Worm (Caenorhabditis elegans) whole organism, young adult: Measurements from ENCODE around the gene B0228.8.

Experiments
- B0261.1 ChIP-seq: sonication (generic microtip); optimal IDR thresholded peaks from 2 replicates; lab custom pipeline; 2016; ENCODE audit warnings: mild to moderate bottlenecking, missing genetic modification characterization, moderate library complexity, missing compliant biosample characterization
- F33H1.4 ChIP-seq: fragments of 200-800 bp; sonication (Bioruptor generic); IDR thresholded peaks from 2 replicates; pipeline ENCODE4 v1.3.6; 2022; ENCODE audit warnings: missing genetic modification reagents, missing genetic modification characterization, missing compliant biosample characterization
- F37B4.10 ChIP-seq: fragments of 200-800 bp; sonication (Bioruptor generic); IDR thresholded peaks from 2 replicates; pipeline ENCODE4 v1.3.6; 2022; ENCODE audit warnings: missing genetic modification characterization, missing compliant biosample characterization
- F49E8.2 ChIP-seq: sonication (generic microtip); optimal IDR thresholded peaks from 3 replicates; lab custom pipeline; 2017; ENCODE audit warnings: missing genetic modification characterization, mild to moderate bottlenecking, missing compliant biosample characterization, antibody characterized with exemption, moderate library complexity; ENCODE audit not compliant: insufficient read depth
- F55B11.4 ChIP-seq: sonication (generic microtip); optimal IDR thresholded peaks from 2 replicates; lab custom pipeline; 2016; ENCODE audit warnings: missing compliant biosample characterization, missing genetic modification characterization, borderline replicate concordance; ENCODE audit not compliant: insufficient read depth
- F57A8.1 ChIP-seq: fragments of 200-800 bp; sonication (Bioruptor generic); optimal IDR thresholded peaks from 2 replicates; lab custom pipeline; 2018; ENCODE audit warnings: mild to moderate bottlenecking, missing genetic modification characterization, moderate library complexity, missing compliant biosample characterization
- F57C9.4 ChIP-seq: sonication (generic microtip); optimal IDR thresholded peaks from 2 replicates; lab custom pipeline; 2017; ENCODE audit warnings: mild to moderate bottlenecking, missing genetic modification characterization, missing compliant biosample characterization
- Y56A3A.18 ChIP-seq: fragments of 200-800 bp; sonication (Bioruptor generic); IDR thresholded peaks from 2 replicates; pipeline ENCODE4 v1.3.6; 2022; ENCODE audit warnings: missing genetic modification reagents, missing genetic modification characterization, missing compliant biosample characterization
- ama-1 ChIP-seq, 3 experiments: fragments of 150-350 bp in 1 of 3; sonication (generic microtip) in 2 of 3; optimal IDR thresholded peaks; 2 replicates each; lab custom pipeline; 2014 to 2018; ENCODE audit warnings: missing biosample characterization in 2 of 3, missing genetic modification characterization in 2 of 3, missing genetic modification reagents in 2 of 3
- aptf-2 ChIP-seq: fragments of 200-800 bp; sonication (Bioruptor generic); conservative IDR thresholded peaks from 2 replicates; pipeline ENCODE4 v1.3.6; 2022; ENCODE audit warnings: missing genetic modification reagents, missing genetic modification characterization, missing compliant biosample characterization
- atf-7 ChIP-seq: sonication (generic microtip); optimal IDR thresholded peaks from 2 replicates; lab custom pipeline; 2017; ENCODE audit warnings: mild to moderate bottlenecking, missing genetic modification characterization, missing compliant biosample characterization
- attf-5 ChIP-seq: fragments of 200-800 bp; sonication (Bioruptor generic); optimal IDR thresholded peaks from 2 replicates; lab custom pipeline; 2018; ENCODE audit warnings: mild to moderate bottlenecking, missing genetic modification characterization, missing compliant biosample characterization
- bed-1 ChIP-seq: fragments of 200-800 bp; sonication (Bioruptor generic); IDR thresholded peaks from 2 replicates; pipeline ENCODE4 v1.3.6; 2022; ENCODE audit warnings: missing genetic modification reagents, missing genetic modification characterization, missing compliant biosample characterization
- bed-2 ChIP-seq: fragments of 200-800 bp; sonication (Bioruptor generic); IDR thresholded peaks from 2 replicates; pipeline ENCODE4 v1.3.6; 2022; ENCODE audit warnings: missing genetic modification reagents, missing genetic modification characterization, missing compliant biosample characterization
- ceh-27 ChIP-seq: fragments of 200-800 bp; sonication (Bioruptor generic); optimal IDR thresholded peaks from 2 replicates; lab custom pipeline; 2018; ENCODE audit warnings: mild to moderate bottlenecking, missing genetic modification characterization, moderate library complexity, missing compliant biosample characterization
- ceh-40 ChIP-seq: fragments of 200-800 bp; sonication (Bioruptor generic); IDR thresholded peaks from 2 replicates; pipeline ENCODE4 v1.3.6; 2022; ENCODE audit warnings: missing genetic modification characterization, missing compliant biosample characterization
- die-1 ChIP-seq: sonication (generic microtip); optimal IDR thresholded peaks from 2 replicates; lab custom pipeline; 2016; ENCODE audit warnings: missing genotype, mild to moderate bottlenecking, missing genetic modification characterization, missing compliant biosample characterization
- dpl-1 ChIP-seq: fragments of 150-350 bp; optimal IDR thresholded peaks from 2 replicates; lab custom pipeline; 2014; ENCODE audit warnings: missing biosample characterization, missing genetic modification reagents, missing genetic modification characterization
- efl-1 ChIP-seq: fragments of 150-350 bp; optimal IDR thresholded peaks from 2 replicates; lab custom pipeline; 2014; ENCODE audit warnings: missing biosample characterization, missing genetic modification reagents, missing genetic modification characterization
- egrh-3 ChIP-seq: fragments of 200-800 bp; sonication (Bioruptor generic); IDR thresholded peaks from 2 replicates; pipeline ENCODE4 v1.3.6; 2022; ENCODE audit warnings: missing genetic modification reagents, missing genetic modification characterization, missing compliant biosample characterization
- fkh-3 ChIP-seq: sonication (generic microtip); optimal IDR thresholded peaks from 2 replicates; lab custom pipeline; 2016; ENCODE audit warnings: mild to moderate bottlenecking, missing genetic modification characterization, missing compliant biosample characterization
- gei-17 ChIP-seq: fragments of 200-800 bp; sonication (Bioruptor generic); optimal IDR thresholded peaks from 2 replicates; lab custom pipeline; 2018; ENCODE audit warnings: mild to moderate bottlenecking, missing genetic modification characterization, missing compliant biosample characterization
- hlh-12 ChIP-seq: sonication (generic microtip); optimal IDR thresholded peaks from 2 replicates; lab custom pipeline; 2016; ENCODE audit warnings: missing genetic modification characterization, missing compliant biosample characterization
- hmg-1.2 ChIP-seq: fragments of 200-800 bp; sonication (Bioruptor generic); IDR thresholded peaks from 2 replicates; pipeline ENCODE4 v1.3.6; 2022; ENCODE audit warnings: missing genetic modification reagents, missing genetic modification characterization, missing compliant biosample characterization
- lin-35 ChIP-seq, 3 experiments: fragments of 150-350 bp in 2 of 3; sonication (generic microtip) in 1 of 3; optimal IDR thresholded peaks; 2 replicates each; lab custom pipeline; 2014 to 2018; ENCODE audit warnings: missing biosample characterization in 3 of 3, missing genetic modification characterization in 3 of 3, missing genetic modification reagents in 3 of 3
- lsl-1 ChIP-seq: fragments of 200-800 bp; sonication (Bioruptor generic); optimal IDR thresholded peaks from 2 replicates; lab custom pipeline; 2018; ENCODE audit warnings: mild to moderate bottlenecking, missing genetic modification characterization, moderate library complexity, missing compliant biosample characterization
- madf-3 ChIP-seq: fragments of 200-800 bp; sonication (Bioruptor generic); IDR thresholded peaks from 2 replicates; pipeline ENCODE4 v1.3.6; 2022; ENCODE audit warnings: missing genetic modification reagents, missing genetic modification characterization, missing compliant biosample characterization
- madf-8 ChIP-seq: fragments of 200-800 bp; sonication (Bioruptor generic); conservative IDR thresholded peaks from 2 replicates; pipeline ENCODE4 v1.3.6; 2022; ENCODE audit warnings: missing genetic modification reagents, missing genetic modification characterization, missing compliant biosample characterization
- mcd-1 ChIP-seq: fragments of 200-800 bp; sonication (Bioruptor generic); IDR thresholded peaks from 2 replicates; pipeline ENCODE4 v1.3.6; 2022; ENCODE audit warnings: missing genetic modification reagents, missing genetic modification characterization, missing compliant biosample characterization
- nhr-179 ChIP-seq: sonication (generic microtip); optimal IDR thresholded peaks from 2 replicates; lab custom pipeline; 2016; ENCODE audit warnings: mild to moderate bottlenecking, missing genetic modification characterization, missing compliant biosample characterization
- nhr-27 ChIP-seq: fragments of 200-800 bp; sonication (Bioruptor generic); optimal IDR thresholded peaks from 2 replicates; lab custom pipeline; 2018; ENCODE audit warnings: mild to moderate bottlenecking, missing genetic modification characterization, moderate library complexity, missing compliant biosample characterization
- snpc-1.3 ChIP-seq: sonication (generic microtip); optimal IDR thresholded peaks from 2 replicates; lab custom pipeline; 2017; ENCODE audit warnings: missing genetic modification characterization, mild to moderate bottlenecking, missing compliant biosample characterization, antibody characterized with exemption, moderate library complexity, missing genotype, missing genetic modification reagents; ENCODE audit not compliant: insufficient read depth
- tbx-9 ChIP-seq: sonication (generic microtip); optimal IDR thresholded peaks from 2 replicates; lab custom pipeline; 2016; ENCODE audit warnings: borderline replicate concordance, missing genetic modification characterization, inconsistent platforms, missing compliant biosample characterization
- unc-62 ChIP-seq: fragments of 150-350 bp; optimal IDR thresholded peaks from 2 replicates; lab custom pipeline; 2014; ENCODE audit warnings: missing biosample characterization, missing genetic modification reagents, missing genetic modification characterization
- zim-3 ChIP-seq: sonication (generic microtip); optimal IDR thresholded peaks from 2 replicates; lab custom pipeline; 2017; ENCODE audit warnings: mild to moderate bottlenecking, missing genetic modification characterization, moderate library complexity, missing compliant biosample characterization
- ztf-18 ChIP-seq: sonication (generic microtip); optimal IDR thresholded peaks from 2 replicates; lab custom pipeline; 2016; ENCODE audit warnings: missing genotype, mild to moderate bottlenecking, missing genetic modification characterization, missing compliant biosample characterization
- ztf-22 ChIP-seq: fragments of 200-800 bp; sonication (Bioruptor generic); optimal IDR thresholded peaks from 2 replicates; lab custom pipeline; 2018; ENCODE audit warnings: mild to moderate bottlenecking, missing genetic modification characterization, moderate library complexity, missing compliant biosample characterization

The B0228.8 gene

ce11 chrII:7808950-7809349 lies 47.6 kb upstream of the B0228.8 start (continued):
- TF ChIP-seq atf-7 (tag; lab: Kevin White, UChicago) = no peak
- TF ChIP-seq B0261.1 (tag; lab: Kevin White, UChicago) = no peak
- TF ChIP-seq dpl-1 (GFP tag; lab: Kevin White, UChicago) = no peak
- no peak for TF ChIP-seq Y56A3A.18 (GFP tag; lab: Robert Waterston, UW)
- TF ChIP-seq bed-2 = no peak
- no peak for TF ChIP-seq unc-62 (GFP tag; lab: Kevin White, UChicago)
- TF ChIP-seq nhr-27 (tag; lab: Kevin White, UChicago) = no peak

ce11 chrII:7808153-7808552 lies 46.8 kb upstream of the B0228.8 start:
- no peak for TF ChIP-seq bed-1
- no peak for TF ChIP-seq snpc-1.3 (tag; lab: Kevin White, UChicago)
- no peak for TF ChIP-seq fkh-3 (tag; lab: Kevin White, UChicago)
- TF ChIP-seq ceh-40 (GFP tag; lab: Robert Waterston, UW) = no peak
- TF ChIP-seq lsl-1 (GFP tag; lab: Kevin White, UChicago) = no peak
- no peak for TF ChIP-seq egrh-3 (GFP tag; lab: Robert Waterston, UW)
- no peak for TF ChIP-seq nhr-179 (tag; lab: Kevin White, UChicago)
- no peak for TF ChIP-seq F55B11.4 (tag; lab: Kevin White, UChicago)
- no peak for TF ChIP-seq attf-5 (GFP tag; lab: Kevin White, UChicago)
- no peak for TF ChIP-seq F33H1.4 (GFP tag; lab: Robert Waterston, UW)
- TF ChIP-seq ztf-18 (tag; lab: Kevin White, UChicago) = no peak
- TF ChIP-seq madf-8 = no peak
- no peak for TF ChIP-seq F37B4.10 (GFP tag; lab: Robert Waterston, UW)
- no peak for TF ChIP-seq aptf-2
- no peak for TF ChIP-seq gei-17
- no peak for TF ChIP-seq mcd-1 (GFP tag; lab: Robert Waterston, UW)

- TF ChIP-seq ztf-22 (GFP tag; lab: Kevin White, UChicago) = no peak
- TF ChIP-seq efl-1 (GFP tag; lab: Kevin White, UChicago) = peak; percentile 77
Observed at ce11 chrII:7806872-7807271, 45.5 kb upstream of the B0228.8 start.

ce11 chrII:7806054-7806453 lies 44.7 kb upstream of the B0228.8 start:
- no peak for TF ChIP-seq F57C9.4 (tag; lab: Kevin White, UChicago)
- no peak for TF ChIP-seq F33H1.4 (GFP tag; lab: Robert Waterston, UW)
- no peak for TF ChIP-seq hmg-1.2 (GFP tag; lab: Robert Waterston, UW)
- no peak for TF ChIP-seq tbx-9 (tag; lab: Kevin White, UChicago)
- no peak for TF ChIP-seq lin-35 (GFP tag; optimal IDR thresholded peaks at IDR 0.05; lab: Kevin White, UChicago)
- TF ChIP-seq die-1 (tag; lab: Kevin White, UChicago) = no peak
- no peak for TF ChIP-seq zim-3
- TF ChIP-seq F55B11.4 (tag; lab: Kevin White, UChicago) = no peak
- TF ChIP-seq madf-3 (GFP tag; lab: Robert Waterston, UW) = no peak
- no peak for TF ChIP-seq hlh-12
- TF ChIP-seq F57A8.1 (GFP tag; lab: Kevin White, UChicago) = no peak
- TF ChIP-seq ama-1 (optimal IDR thresholded peaks at IDR 0.05; lab: Kevin White, UChicago) = no peak
- TF ChIP-seq ama-1 (GFP tag; optimal IDR thresholded peaks at IDR 0.05; lab: Kevin White, UChicago) = no peak
- TF ChIP-seq ceh-27 = no peak
- no peak for TF ChIP-seq F49E8.2
